Fruit fly (Drosophila melanogaster) Kc167 (cell line): ENCODE measurements around the gene CG7573.

Experiments
- h ChIP-seq: fragments of >200 bp; optimal IDR thresholded peaks from 3 replicates; lab custom pipeline; 2018; ENCODE audit warnings: missing external identifiers
- psq ChIP-seq: fragments of >200 bp; optimal IDR thresholded peaks from 2 replicates; lab custom pipeline; 2017; ENCODE audit warnings: missing external identifiers
- ttk ChIP-seq: sonication (Bioruptor generic); optimal IDR thresholded peaks from 2 replicates; lab custom pipeline; 2017; ENCODE audit warnings: missing external identifiers

dm6 chr3L:11310728-11311127, 819 bp upstream of the CG7573 start:
- TF ChIP-seq psq (no peak), h (lab: Kevin White, UChicago) (no peak), ttk (lab: Kevin White, UChicago) (no peak)
